Worm (Caenorhabditis elegans) whole organism, L1 larva: ENCODE data around the gene T14G11.1.

Source experiments
- C16A3.4 ChIP-seq: fragments of 150-350 bp; optimal IDR thresholded peaks from 2 replicates; lab custom pipeline; 2014; ENCODE audit warnings: missing biosample characterization, missing genetic modification characterization
- C34B4.2 ChIP-seq: sonication (generic microtip); optimal IDR thresholded peaks from 2 replicates; lab custom pipeline; 2017; ENCODE audit warnings: mild to moderate bottlenecking, missing genetic modification characterization, missing compliant biosample characterization
- ama-1 ChIP-seq: fragments of 150-350 bp; optimal IDR thresholded peaks from 2 replicates; lab custom pipeline; 2014
- blmp-1 ChIP-seq: fragments of 150-350 bp; optimal IDR thresholded peaks from 2 replicates; lab custom pipeline; 2014; ENCODE audit warnings: missing biosample characterization, missing genetic modification characterization
- ceh-8 ChIP-seq: fragments of 200-800 bp; sonication (Bioruptor generic); optimal IDR thresholded peaks from 2 replicates; lab custom pipeline; 2018; ENCODE audit warnings: mild to moderate bottlenecking, missing genetic modification characterization, moderate library complexity, missing compliant biosample characterization
- ceh-90 ChIP-seq: sonication (generic microtip); optimal IDR thresholded peaks from 2 replicates; lab custom pipeline; 2016; ENCODE audit warnings: missing genetic modification characterization, missing compliant biosample characterization
- dpl-1 ChIP-seq, 3 experiments: fragments of 150-350 bp in 2 of 3; sonication (generic microtip) in 1 of 3; optimal IDR thresholded peaks; 2 replicates each; lab custom pipeline; 2014 to 2017; ENCODE audit warnings: missing biosample characterization in 3 of 3, missing genetic modification characterization in 3 of 3, missing genetic modification reagents in 3 of 3
- dsc-1 ChIP-seq: sonication (generic microtip); optimal IDR thresholded peaks from 2 replicates; lab custom pipeline; 2016; ENCODE audit warnings: mild to moderate bottlenecking, missing genetic modification characterization, missing compliant biosample characterization
- efl-1 ChIP-seq, 4 experiments: fragments of 150-350 bp; optimal IDR thresholded peaks in 3 of 4; peaks in 1 of 4; 1 replicate in 1 of 4; 2 replicates in 3 of 4; lab custom pipeline; 2014; ENCODE audit warnings: missing biosample characterization in 2 of 4, missing genetic modification characterization in 2 of 4, missing genetic modification reagents in 2 of 4
- egl-13 ChIP-seq: sonication (generic microtip); optimal IDR thresholded peaks from 2 replicates; lab custom pipeline; 2016; ENCODE audit warnings: missing genotype, missing genetic modification reagents, missing genetic modification characterization, missing compliant biosample characterization
- egl-27 ChIP-seq, 2 experiments: fragments of 150-350 bp in 1 of 2; sonication (generic microtip); optimal IDR thresholded peaks; 3 replicates each; lab custom pipeline; 2017 to 2018; ENCODE audit warnings: missing biosample characterization in 2 of 2, missing genetic modification characterization in 2 of 2, missing genetic modification reagents in 2 of 2
- ets-5 ChIP-seq: fragments of 200-800 bp; sonication (Bioruptor generic); IDR thresholded peaks from 2 replicates; pipeline ENCODE4 v1.3.6; 2022; ENCODE audit warnings: missing genetic modification characterization, missing compliant biosample characterization
- fkh-8 ChIP-seq: sonication (generic microtip); optimal IDR thresholded peaks from 2 replicates; lab custom pipeline; 2016; ENCODE audit warnings: mild to moderate bottlenecking, missing genetic modification characterization, missing compliant biosample characterization
- isw-1 ChIP-seq: fragments of 200-800 bp; sonication (Bioruptor generic); IDR thresholded peaks from 2 replicates; pipeline ENCODE4 v1.3.6; 2022; ENCODE audit warnings: missing genetic modification characterization, missing compliant biosample characterization
- lin-15B ChIP-seq: fragments of 150-350 bp; sonication (generic microtip); optimal IDR thresholded peaks from 3 replicates; lab custom pipeline; 2014; ENCODE audit warnings: missing biosample characterization, missing genetic modification characterization
- lin-35 ChIP-seq, 2 experiments: fragments of 150-350 bp; optimal IDR thresholded peaks; 2 replicates each; lab custom pipeline; 2014; ENCODE audit warnings: missing biosample characterization in 2 of 2, missing genetic modification characterization in 2 of 2, missing genetic modification reagents in 2 of 2
- lsy-2 ChIP-seq, 2 experiments: fragments of 150-350 bp; optimal IDR thresholded peaks; 2 replicates each; lab custom pipeline; 2014; ENCODE audit warnings: missing biosample characterization in 2 of 2, missing genetic modification characterization in 2 of 2
- mab-9 ChIP-seq: fragments of 200-800 bp; sonication (Bioruptor generic); IDR thresholded peaks from 2 replicates; pipeline ENCODE4 v1.3.6; 2022; ENCODE audit warnings: missing genetic modification reagents, missing genetic modification characterization, missing compliant biosample characterization
- mef-2 ChIP-seq: fragments of 150-350 bp; optimal IDR thresholded peaks from 2 replicates; lab custom pipeline; 2014; ENCODE audit warnings: missing biosample characterization, missing genetic modification characterization
- mep-1 ChIP-seq: fragments of 150-350 bp; optimal IDR thresholded peaks from 2 replicates; lab custom pipeline; 2014; ENCODE audit warnings: missing biosample characterization, missing genetic modification characterization
- nhr-28 ChIP-seq: fragments of 150-350 bp; optimal IDR thresholded peaks from 2 replicates; lab custom pipeline; 2014; ENCODE audit warnings: missing biosample characterization, missing genetic modification characterization
- nhr-47 ChIP-seq: sonication (generic microtip); optimal IDR thresholded peaks from 2 replicates; lab custom pipeline; 2016; ENCODE audit warnings: mild to moderate bottlenecking, missing genetic modification characterization, moderate library complexity, missing compliant biosample characterization
- nhr-76 ChIP-seq: sonication (generic microtip); optimal IDR thresholded peaks from 2 replicates; lab custom pipeline; 2017; ENCODE audit warnings: missing biosample characterization, missing genetic modification characterization
- nhr-90 ChIP-seq: sonication (generic microtip); optimal IDR thresholded peaks from 2 replicates; lab custom pipeline; 2016; ENCODE audit warnings: mild to moderate bottlenecking, missing genetic modification characterization, missing compliant biosample characterization; ENCODE audit not compliant: poor library complexity
- pag-3 ChIP-seq: sonication (generic microtip); optimal IDR thresholded peaks from 2 replicates; lab custom pipeline; 2017; ENCODE audit warnings: missing genetic modification characterization, mild to moderate bottlenecking, missing compliant biosample characterization, antibody characterized with exemption, borderline replicate concordance; ENCODE audit not compliant: insufficient read depth
- rnt-1 ChIP-seq: sonication (generic microtip); optimal IDR thresholded peaks from 2 replicates; lab custom pipeline; 2016; ENCODE audit warnings: mild to moderate bottlenecking, missing genetic modification characterization, moderate library complexity, missing compliant biosample characterization
- skn-1 ChIP-seq: fragments of 150-350 bp; optimal IDR thresholded peaks from 2 replicates; lab custom pipeline; 2014; ENCODE audit warnings: missing biosample characterization, missing genetic modification characterization
- sox-4 ChIP-seq: sonication (generic microtip); optimal IDR thresholded peaks from 2 replicates; lab custom pipeline; 2016; ENCODE audit warnings: missing genetic modification characterization, missing compliant biosample characterization
- tbx-2 ChIP-seq: sonication (generic microtip); optimal IDR thresholded peaks from 2 replicates; lab custom pipeline; 2016; ENCODE audit warnings: missing genetic modification characterization, missing compliant biosample characterization
- unc-130 ChIP-seq: fragments of 150-350 bp; optimal IDR thresholded peaks from 2 replicates; lab custom pipeline; 2017; ENCODE audit warnings: missing biosample characterization, missing genetic modification characterization, inconsistent platforms
- unc-30 ChIP-seq: sonication (generic microtip); optimal IDR thresholded peaks from 2 replicates; lab custom pipeline; 2017; ENCODE audit warnings: missing biosample characterization, missing genetic modification characterization
- unc-62 ChIP-seq: fragments of 150-350 bp; optimal IDR thresholded peaks from 2 replicates; lab custom pipeline; 2014; ENCODE audit warnings: missing biosample characterization, missing genetic modification reagents, missing genetic modification characterization
- unc-98 ChIP-seq: fragments of 200-800 bp; sonication (Bioruptor generic); IDR thresholded peaks from 2 replicates; pipeline ENCODE4 v1.3.6; 2022; ENCODE audit warnings: missing genetic modification characterization, missing compliant biosample characterization
- ztf-11 ChIP-seq, 2 experiments: sonication (generic microtip); optimal IDR thresholded peaks; 2 replicates each; lab custom pipeline; 2016 to 2017; ENCODE audit warnings: missing genetic modification characterization in 2 of 2, missing biosample characterization in 1 of 2, missing compliant biosample characterization in 1 of 2

Gene T14G11.1

DNA sequence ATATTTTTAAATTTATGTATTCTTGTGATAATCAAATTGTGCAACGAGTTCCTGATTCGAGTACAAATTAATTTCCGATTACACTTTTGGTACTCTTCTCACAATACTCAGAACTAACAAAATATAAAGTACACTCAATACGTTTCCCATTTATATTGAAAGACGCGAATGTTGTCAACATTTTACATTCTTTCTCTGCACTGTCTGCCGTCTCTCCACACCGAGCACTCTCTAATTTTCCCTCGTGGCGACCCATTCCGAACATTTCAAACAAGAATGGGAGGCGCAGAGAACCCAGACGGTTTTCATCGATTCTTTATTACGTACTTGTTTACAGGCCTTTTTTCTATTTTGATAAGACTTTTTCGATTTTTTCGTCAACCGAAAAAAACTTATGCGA lies 21.0 kb upstream of the T14G11.1 start, which contains the start of gene C09B7.2 (continued):
- TF ChIP-seq lsy-2 (tag; optimal IDR thresholded peaks at IDR 0.05; lab: Kevin White, UChicago) (peak; percentile 60 to 68), tbx-2 (tag; lab: Kevin White, UChicago) (peak; percentile 66), unc-98 (GFP tag; lab: Robert Waterston, UW) (no peak), unc-62 (GFP tag; lab: Kevin White, UChicago) (no peak), dpl-1 (GFP tag; optimal IDR thresholded peaks at IDR 0.05; lab: Kevin White, UChicago) (peak; percentile 15 to 40 (median 37)), lin-15B (tag; lab: Kevin White, UChicago) (no peak), nhr-76 (tag; lab: Kevin White, UChicago) (no peak), nhr-90 (tag; lab: Kevin White, UChicago) (peak; percentile 78), C34B4.2 (tag; lab: Kevin White, UChicago) (no peak), unc-30 (tag; lab: Kevin White, UChicago) (no peak), skn-1 (tag; lab: Kevin White, UChicago) (peak; percentile 96), ets-5 (no peak), mef-2 (tag; lab: Kevin White, UChicago) (peak; percentile 42), mab-9 (GFP tag; lab: Robert Waterston, UW) (no peak)

DNA sequence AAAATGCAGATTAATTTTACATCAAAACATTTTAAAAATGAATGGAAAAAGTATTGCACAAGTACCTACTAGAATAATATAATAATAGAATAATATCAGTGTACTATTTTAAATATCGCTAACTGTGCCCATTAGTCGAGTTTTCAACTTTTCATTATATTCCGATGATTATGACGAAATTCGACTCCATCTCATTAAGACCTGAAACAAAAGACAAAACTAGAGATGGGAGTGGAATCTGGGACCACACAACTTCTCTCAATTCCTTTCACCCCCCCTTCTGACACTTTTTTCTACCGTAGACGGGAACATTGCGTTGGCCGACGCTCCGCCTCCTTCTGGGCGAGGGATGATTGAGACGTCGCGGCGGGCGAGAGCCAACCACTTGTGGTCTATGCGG lies 15.5 kb upstream of the T14G11.1 start, which contains the start of gene ser-7:
Gene ser-7, plus strand, starts transcription at position 301 of the 400 bp plus-strand sequence.
- no peak for TF ChIP-seq ceh-90 (tag; lab: Kevin White, UChicago)
- no peak for TF ChIP-seq ceh-8 (GFP tag; lab: Kevin White, UChicago)
- TF ChIP-seq isw-1 (GFP tag; lab: Robert Waterston, UW), result no peak
- TF ChIP-seq ztf-11 (tag; optimal IDR thresholded peaks at IDR 0.05; lab: Kevin White, UChicago), result no peak
- TF ChIP-seq lin-35 (GFP tag; optimal IDR thresholded peaks at IDR 0.05; lab: Kevin White, UChicago), result no peak
- TF ChIP-seq sox-4 (tag; lab: Kevin White, UChicago), result no peak
- no peak for TF ChIP-seq ama-1
- TF ChIP-seq blmp-1 (tag; lab: Kevin White, UChicago), result no peak

DNA sequence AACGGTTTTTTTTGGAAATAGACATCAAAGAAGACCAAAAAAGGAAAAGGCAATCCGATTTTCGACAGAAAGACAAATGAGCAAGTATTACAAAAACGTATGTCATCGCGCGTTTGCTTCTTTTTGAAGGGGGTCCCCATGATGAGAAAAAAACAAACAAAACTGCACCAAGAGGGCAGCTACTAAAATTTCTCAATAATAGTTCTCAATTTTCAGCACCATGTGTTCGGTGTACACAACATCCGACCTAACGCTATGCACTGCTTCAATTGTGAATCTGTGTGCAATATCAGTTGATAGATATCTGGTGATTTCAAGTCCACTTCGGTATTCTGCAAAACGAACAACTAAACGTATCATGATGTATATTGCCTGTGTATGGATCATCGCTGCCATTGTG lies 14.3 kb upstream of the T14G11.1 start:
- TF ChIP-seq nhr-47 (tag; lab: Kevin White, UChicago) (no peak), efl-1 (optimal IDR thresholded peaks at IDR 0.05; lab: Kevin White, UChicago) (no peak), efl-1 (GFP tag; optimal IDR thresholded peaks at IDR 0.05 in 1 of 2; lab: Kevin White, UChicago) (no peak), ceh-90 (tag; lab: Kevin White, UChicago) (no peak), unc-130 (tag; lab: Kevin White, UChicago) (no peak), C16A3.4 (tag; lab: Kevin White, UChicago) (no peak), nhr-28 (tag; lab: Kevin White, UChicago) (no peak), unc-98 (GFP tag; lab: Robert Waterston, UW) (no peak), egl-27 (tag; optimal IDR thresholded peaks at IDR 0.05; lab: Kevin White, UChicago) (no peak), mep-1 (tag; lab: Kevin White, UChicago) (no peak), rnt-1 (tag; lab: Kevin White, UChicago) (no peak), ztf-11 (tag; optimal IDR thresholded peaks at IDR 0.05; lab: Kevin White, UChicago) (no peak), pag-3 (tag; lab: Kevin White, UChicago) (no peak)

DNA sequence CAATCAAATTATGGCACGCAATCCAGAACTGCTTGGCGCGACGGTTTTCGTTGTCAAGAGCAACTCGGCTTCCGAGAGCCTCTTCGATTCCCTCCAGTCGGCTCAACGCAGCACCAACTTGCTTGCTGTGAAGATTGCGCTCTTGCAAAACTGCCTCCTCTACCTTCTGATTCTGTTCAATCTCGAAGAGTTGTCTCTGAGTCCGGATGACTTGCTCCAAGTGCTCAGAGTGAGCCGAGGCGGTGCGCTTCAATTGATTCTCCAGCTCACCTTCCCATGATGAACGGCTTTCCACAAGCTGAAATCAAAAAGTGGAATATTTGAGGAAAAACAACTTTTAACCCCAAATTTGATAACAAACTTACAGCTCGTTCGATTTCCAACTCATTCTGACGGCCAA lies 4.3 kb upstream of the T14G11.1 start:
- TF ChIP-seq mab-9 (GFP tag; lab: Robert Waterston, UW) (no peak), dsc-1 (tag; lab: Kevin White, UChicago) (no peak), efl-1 (optimal IDR thresholded peaks at IDR 0.05; lab: Kevin White, UChicago) (no peak), efl-1 (GFP tag; optimal IDR thresholded peaks at IDR 0.05 in 1 of 2; lab: Kevin White, UChicago) (peak in 1 of 2 experiments; percentile 64), fkh-8 (tag; lab: Kevin White, UChicago) (no peak), unc-30 (tag; lab: Kevin White, UChicago) (no peak), unc-130 (tag; lab: Kevin White, UChicago) (no peak), nhr-28 (tag; lab: Kevin White, UChicago) (no peak), egl-13 (tag; lab: Kevin White, UChicago) (no peak), unc-98 (GFP tag; lab: Robert Waterston, UW) (no peak)
